Worm (Caenorhabditis elegans) whole organism, young adult: ENCODE results near the gene vem-1.

Experiments
- cebp-2 ChIP-seq: fragments of 200-800 bp; sonication (Bioruptor generic); IDR thresholded peaks from 2 replicates; pipeline ENCODE4 v1.3.6; 2022; ENCODE audit warnings: missing genetic modification characterization, missing compliant biosample characterization
- ceh-100 ChIP-seq: fragments of 200-800 bp; sonication (Bioruptor generic); IDR thresholded peaks from 2 replicates; pipeline ENCODE4 v1.3.6; 2022; ENCODE audit warnings: missing genetic modification reagents, missing genetic modification characterization, missing compliant biosample characterization
- ceh-91 ChIP-seq: fragments of 200-800 bp; sonication (Bioruptor generic); IDR thresholded peaks from 2 replicates; pipeline ENCODE4 v1.3.6; 2022; ENCODE audit warnings: missing genetic modification reagents, missing genetic modification characterization, missing compliant biosample characterization
- egl-44 ChIP-seq: fragments of 200-800 bp; sonication (Bioruptor generic); IDR thresholded peaks from 2 replicates; pipeline ENCODE4 v1.3.6; 2022; ENCODE audit warnings: missing genetic modification reagents, missing genetic modification characterization, missing compliant biosample characterization
- snpc-4 ChIP-seq, 5 experiments: fragments of 150-350 bp in 1 of 5; sonication (generic microtip) in 4 of 5; optimal IDR thresholded peaks; 2 replicates each; lab custom pipeline; 2014 to 2018; ENCODE audit warnings: missing genetic modification characterization in 5 of 5, missing biosample characterization in 3 of 5, antibody characterized with exemption in 2 of 5, mild to moderate bottlenecking in 2 of 5, missing compliant biosample characterization in 2 of 5, missing genotype in 2 of 5, moderate library complexity in 2 of 5, missing genetic modification reagents in 1 of 5

- no peak for TF ChIP-seq ceh-91
- no peak for TF ChIP-seq cebp-2
- no peak for TF ChIP-seq ceh-100 (GFP tag; lab: Robert Waterston, UW)
- no peak for TF ChIP-seq egl-44 (GFP tag; lab: Robert Waterston, UW)
- TF ChIP-seq snpc-4 (GFP tag; optimal IDR thresholded peaks at IDR 0.05; lab: Kevin White, UChicago) = no peak
- no peak for TF ChIP-seq snpc-4 (tag; optimal IDR thresholded peaks at IDR 0.05; lab: Kevin White, UChicago)
Measured at ce11 chrX:8054478-8054877, 33.9 kb downstream of the vem-1 start.
